Fruit fly (Drosophila melanogaster) whole organism, embryonic: ENCODE results near the gene Mdh2.

Experiments
- Adf1 ChIP-seq: fragments of 200-800 bp; sonication (Bioruptor generic); IDR thresholded peaks from 2 replicates; pipeline ENCODE4 v1.3.6; 2022; ENCODE audit warnings: missing biosample characterization, missing genetic modification characterization
- Aef1 ChIP-seq: fragments of 200-800 bp; sonication (Bioruptor generic); IDR thresholded peaks from 3 replicates; pipeline ENCODE4 v1.3.6; 2022; ENCODE audit warnings: missing biosample characterization, missing genetic modification characterization
- CG10654 ChIP-seq: fragments of 200-800 bp; sonication (Bioruptor generic); optimal IDR thresholded peaks from 2 replicates; lab custom pipeline; 2016; ENCODE audit warnings: missing biosample characterization, missing genetic modification characterization
- CG1233 ChIP-seq: fragments of 200-800 bp; sonication (Bioruptor generic); optimal IDR thresholded peaks from 4 replicates; lab custom pipeline; 2018; ENCODE audit warnings: missing biosample characterization, mild to moderate bottlenecking, missing genetic modification characterization
- CG13123 ChIP-seq: fragments of 200-800 bp; sonication (Bioruptor generic); optimal IDR thresholded peaks from 2 replicates; lab custom pipeline; 2016; ENCODE audit warnings: missing biosample characterization, missing genetic modification characterization
- CG13775 ChIP-seq: fragments of 200-800 bp; sonication (Bioruptor generic); optimal IDR thresholded peaks from 3 replicates; lab custom pipeline; 2017; ENCODE audit warnings: missing biosample characterization, mild to moderate bottlenecking, missing genetic modification characterization
- CG15073 ChIP-seq: fragments of 200-800 bp; sonication (Bioruptor generic); optimal IDR thresholded peaks from 2 replicates; lab custom pipeline; 2016; ENCODE audit warnings: missing biosample characterization, missing genetic modification characterization
- CG1647 ChIP-seq: fragments of 200-800 bp; sonication (Bioruptor generic); optimal IDR thresholded peaks from 3 replicates; lab custom pipeline; 2016; ENCODE audit warnings: missing biosample characterization, missing genetic modification characterization
- CG16813 ChIP-seq: fragments of 200-800 bp; sonication (Bioruptor generic); IDR thresholded peaks from 3 replicates; pipeline ENCODE4 v1.3.6; 2022; ENCODE audit warnings: missing biosample characterization, missing genetic modification characterization; ENCODE audit not compliant: partially characterized antibody
- CG18599 ChIP-seq: fragments of 200-800 bp; sonication (Bioruptor generic); optimal IDR thresholded peaks from 3 replicates; lab custom pipeline; 2017; ENCODE audit warnings: missing biosample characterization, missing genetic modification characterization, mild to moderate bottlenecking, moderate library complexity, missing genetic modification reagents
- CG3163 ChIP-seq: fragments of 200-800 bp; sonication (Bioruptor generic); optimal IDR thresholded peaks from 3 replicates; lab custom pipeline; 2016; ENCODE audit warnings: missing biosample characterization, missing genetic modification characterization
- CG33213 ChIP-seq: fragments of 200-800 bp; sonication (Bioruptor generic); optimal IDR thresholded peaks from 3 replicates; lab custom pipeline; 2016; ENCODE audit warnings: missing biosample characterization, missing genetic modification characterization
- CG4360 ChIP-seq: fragments of 200-800 bp; sonication (Bioruptor generic); IDR thresholded peaks from 2 replicates; pipeline ENCODE4 v1.3.6; 2022; ENCODE audit warnings: missing biosample characterization, missing genetic modification characterization
- CG6689 ChIP-seq: fragments of 200-800 bp; sonication (Bioruptor generic); IDR thresholded peaks from 2 replicates; pipeline ENCODE4 v1.3.6; 2022; ENCODE audit warnings: missing biosample characterization, missing genetic modification characterization
- CG8944 ChIP-seq: fragments of 200-800 bp; sonication (Bioruptor generic); optimal IDR thresholded peaks from 3 replicates; lab custom pipeline; 2016; ENCODE audit warnings: missing biosample characterization, missing genetic modification characterization
- Deaf1 ChIP-seq: fragments of 200-800 bp; optimal IDR thresholded peaks from 3 replicates; lab custom pipeline; 2019; ENCODE audit warnings: missing biosample characterization, mild to moderate bottlenecking, missing genetic modification characterization, moderate library complexity
- HLH4C ChIP-seq: fragments of 200-800 bp; sonication (Bioruptor generic); IDR thresholded peaks from 3 replicates; pipeline ENCODE4 v1.3.6; 2022; ENCODE audit warnings: missing biosample characterization, missing genetic modification characterization; ENCODE audit not compliant: partially characterized antibody
- HmgD ChIP-seq: fragments of 200-800 bp; sonication (Bioruptor generic); optimal IDR thresholded peaks from 3 replicates; lab custom pipeline; 2016; ENCODE audit warnings: missing biosample characterization, missing genetic modification characterization
- NK7.1 ChIP-seq: fragments of 200-800 bp; sonication (Bioruptor generic); optimal IDR thresholded peaks from 3 replicates; lab custom pipeline; 2016; ENCODE audit warnings: missing biosample characterization, missing genetic modification characterization
- Nf-YB ChIP-seq: fragments of 200-800 bp; sonication (Bioruptor generic); optimal IDR thresholded peaks from 3 replicates; lab custom pipeline; 2019; ENCODE audit warnings: missing biosample characterization, mild to moderate bottlenecking, missing genetic modification characterization, moderate library complexity
- Nf-YC ChIP-seq: fragments of 200-800 bp; optimal IDR thresholded peaks from 3 replicates; lab custom pipeline; 2019; ENCODE audit warnings: missing biosample characterization, mild to moderate bottlenecking, missing genetic modification characterization, moderate library complexity
- Trl ChIP-seq, 3 experiments: fragments of >200 bp in 2 of 3; fragments of 200-800 bp in 1 of 3; sonication (Bioruptor generic) in 1 of 3; optimal IDR thresholded peaks; 2 replicates in 1 of 3; 3 replicates in 2 of 3; lab custom pipeline; 2016 to 2017; ENCODE audit warnings: missing biosample characterization in 1 of 3, missing genetic modification characterization in 1 of 3
- Xrp1 ChIP-seq: fragments of 200-800 bp; sonication (Bioruptor generic); IDR thresholded peaks from 2 replicates; pipeline ENCODE4 v1.3.6; 2022; ENCODE audit warnings: missing biosample characterization, missing genetic modification characterization
- bigmax ChIP-seq: fragments of 200-800 bp; sonication (Bioruptor generic); optimal IDR thresholded peaks from 2 replicates; lab custom pipeline; 2018; ENCODE audit warnings: missing biosample characterization, mild to moderate bottlenecking, missing genetic modification characterization
- cg ChIP-seq: fragments of 200-800 bp; sonication (Bioruptor generic); optimal IDR thresholded peaks from 3 replicates; lab custom pipeline; 2019; ENCODE audit warnings: missing biosample characterization, mild to moderate bottlenecking, missing genetic modification characterization, moderate library complexity
- crol ChIP-seq: fragments of 200-800 bp; sonication (Bioruptor generic); IDR thresholded peaks from 2 replicates; pipeline ENCODE4 v1.3.6; 2022; ENCODE audit warnings: missing biosample characterization, missing genetic modification characterization
- dimm ChIP-seq: fragments of 200-800 bp; sonication (Bioruptor generic); IDR thresholded peaks from 2 replicates; pipeline ENCODE4 v1.3.6; 2022; ENCODE audit warnings: missing biosample characterization, missing genetic modification characterization
- ewg ChIP-seq: fragments of 200-800 bp; sonication (Bioruptor generic); optimal IDR thresholded peaks from 3 replicates; lab custom pipeline; 2017; ENCODE audit warnings: mild to moderate bottlenecking, missing biosample characterization, missing genetic modification reagents, missing genetic modification characterization
- gcm ChIP-seq: fragments of 200-800 bp; sonication (Bioruptor generic); optimal IDR thresholded peaks from 2 replicates; lab custom pipeline; 2019; ENCODE audit warnings: missing biosample characterization, mild to moderate bottlenecking, missing genetic modification characterization, moderate library complexity
- gem ChIP-seq: fragments of 200-800 bp; sonication (Bioruptor generic); optimal IDR thresholded peaks from 2 replicates; lab custom pipeline; 2019; ENCODE audit warnings: missing biosample characterization, mild to moderate bottlenecking, missing genetic modification characterization, moderate library complexity
- mld ChIP-seq: fragments of 200-800 bp; sonication (Bioruptor generic); IDR thresholded peaks from 3 replicates; pipeline ENCODE4 v1.3.6; 2022; ENCODE audit warnings: missing biosample characterization, missing genetic modification characterization; ENCODE audit not compliant: partially characterized antibody
- nerfin-1 ChIP-seq: fragments of 200-800 bp; sonication (Bioruptor generic); optimal IDR thresholded peaks from 3 replicates; lab custom pipeline; 2019; ENCODE audit warnings: missing biosample characterization, mild to moderate bottlenecking, missing genetic modification characterization, moderate library complexity
- pros ChIP-seq: fragments of 200-800 bp; sonication (Bioruptor generic); optimal IDR thresholded peaks from 3 replicates; lab custom pipeline; 2019; ENCODE audit warnings: missing biosample characterization, mild to moderate bottlenecking, missing genetic modification characterization, moderate library complexity
- seq ChIP-seq: fragments of 200-800 bp; sonication (Bioruptor generic); IDR thresholded peaks from 2 replicates; pipeline ENCODE4 v1.3.6; 2022; ENCODE audit warnings: missing biosample characterization, missing genetic modification characterization
- sob ChIP-seq: fragments of 200-800 bp; sonication (Bioruptor generic); IDR thresholded peaks from 2 replicates; pipeline ENCODE4 v1.3.6; 2022; ENCODE audit warnings: missing biosample characterization, missing genetic modification characterization
- zen2 ChIP-seq: fragments of 200-800 bp; sonication (Bioruptor generic); IDR thresholded peaks from 3 replicates; pipeline ENCODE4 v1.3.6; 2022; ENCODE audit warnings: missing biosample characterization, missing genetic modification characterization; ENCODE audit not compliant: partially characterized antibody
- zfh2 ChIP-seq: fragments of 200-800 bp; sonication (Bioruptor generic); optimal IDR thresholded peaks from 2 replicates; lab custom pipeline; 2016; ENCODE audit warnings: missing biosample characterization, missing genetic modification characterization

The Mdh2 gene

DNA sequence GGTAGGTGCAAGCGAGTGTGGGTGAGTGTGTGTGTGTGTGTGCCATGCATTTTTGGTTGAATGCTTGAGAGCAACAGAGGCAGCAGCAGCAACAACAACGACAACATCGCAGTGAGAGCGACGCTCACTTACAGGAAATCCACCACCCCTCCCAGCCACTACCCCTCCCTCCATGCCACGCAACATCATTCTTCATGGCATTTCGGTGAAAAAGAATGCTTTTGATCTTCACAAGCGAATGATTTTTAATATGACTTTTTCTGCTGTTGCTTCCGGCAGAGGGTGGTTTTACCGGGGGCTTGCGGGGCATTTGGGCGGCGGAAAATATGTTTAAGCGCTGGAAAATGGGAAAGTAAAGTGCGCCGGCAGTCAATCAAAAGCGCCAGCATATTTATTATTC is 35.4 kb downstream of the Mdh2 start:
- TF ChIP-seq nerfin-1 (tag; lab: Kevin White, UChicago): peak; percentile 18
- peak; percentile 53 for TF ChIP-seq pros
- peak; percentile 54 for TF ChIP-seq crol (GFP tag; lab: Robert Waterston, UW)
- TF ChIP-seq CG15073: no peak
- no peak for TF ChIP-seq HLH4C
- TF ChIP-seq Trl (optimal IDR thresholded peaks at IDR 0.05; lab: Kevin White, UChicago): peak in 1 of 2 experiments; percentile 3
- TF ChIP-seq Trl (GFP tag; optimal IDR thresholded peaks at IDR 0.05; lab: Kevin White, UChicago): no peak
- peak; percentile 21; the same call in 1 of the 2 replicates for TF ChIP-seq dimm (GFP tag; lab: Robert Waterston, UW)
- TF ChIP-seq sob (GFP tag; lab: Robert Waterston, UW): no peak
- no peak for TF ChIP-seq Deaf1 (tag; lab: Kevin White, UChicago)
- 0 out of 3 replicates have a peak, but pooled peaks have one; percentile 35 for TF ChIP-seq CG16813
- no peak for TF ChIP-seq CG13123 (GFP tag; lab: Kevin White, UChicago)
- TF ChIP-seq CG10654: no peak
- TF ChIP-seq CG8944 (GFP tag; lab: Kevin White, UChicago): no peak
- 0 out of 2 replicates have a peak, but pooled peaks have one; percentile 3 for TF ChIP-seq Xrp1
- TF ChIP-seq Aef1: no peak
- peak; percentile 51; the same call in 1 of the 2 replicates for TF ChIP-seq CG4360 (GFP tag; lab: Robert Waterston, UW)
- TF ChIP-seq CG6689: no peak

DNA sequence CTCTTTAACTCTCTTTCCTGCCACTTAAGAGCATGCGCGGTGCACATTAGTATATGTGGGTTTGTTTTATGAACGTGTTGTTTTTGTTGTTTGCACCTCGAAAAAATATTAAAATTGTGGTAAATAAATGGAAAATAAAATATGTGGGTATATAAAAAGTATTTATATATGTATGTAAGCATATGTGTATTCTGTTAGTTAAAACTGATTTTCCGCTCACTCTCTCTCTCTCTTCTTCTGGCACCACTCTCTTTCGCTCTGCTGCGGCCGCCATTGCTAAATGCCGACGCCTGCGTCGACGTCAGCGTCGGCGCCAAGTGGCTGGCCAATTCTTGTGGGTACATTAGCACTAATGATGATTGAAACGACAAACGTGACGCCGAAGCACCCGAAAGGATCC is 39.1 kb downstream of the Mdh2 start:
- no peak for TF ChIP-seq NK7.1 (GFP tag; lab: Kevin White, UChicago)
- peak; percentile 87 for TF ChIP-seq Adf1 (GFP tag; lab: Robert Waterston, UW)
- TF ChIP-seq CG33213 (GFP tag; lab: Kevin White, UChicago): no peak
- peak; percentile 42 for TF ChIP-seq CG3163 (GFP tag; lab: Kevin White, UChicago)
- TF ChIP-seq CG18599 (GFP tag; lab: Kevin White, UChicago): peak; percentile 6
- TF ChIP-seq CG6689: no peak
- TF ChIP-seq zfh2 (GFP tag; lab: Kevin White, UChicago): no peak
- TF ChIP-seq mld (GFP tag; lab: Robert Waterston, UW): no peak
- TF ChIP-seq gcm (GFP tag; lab: Kevin White, UChicago): no peak
- no peak for TF ChIP-seq bigmax
- TF ChIP-seq CG1647: no peak
- no peak for TF ChIP-seq CG13775 (GFP tag; lab: Kevin White, UChicago)
- TF ChIP-seq Trl (optimal IDR thresholded peaks at IDR 0.05; lab: Kevin White, UChicago): peak; percentile 62 to 77
- TF ChIP-seq Trl (GFP tag; optimal IDR thresholded peaks at IDR 0.05; lab: Kevin White, UChicago): no peak
- TF ChIP-seq Nf-YC (tag; lab: Kevin White, UChicago): peak; percentile 62
- peak; percentile 78 for TF ChIP-seq ewg (GFP tag; lab: Kevin White, UChicago)
- peak; percentile 11 for TF ChIP-seq cg (GFP tag; lab: Kevin White, UChicago)
- no peak for TF ChIP-seq gem (tag; lab: Kevin White, UChicago)
- TF ChIP-seq HmgD (GFP tag; lab: Kevin White, UChicago): no peak
- TF ChIP-seq zen2 (GFP tag; lab: Robert Waterston, UW): no peak
- peak; percentile 32 for TF ChIP-seq Nf-YB (GFP tag; lab: Kevin White, UChicago)

DNA sequence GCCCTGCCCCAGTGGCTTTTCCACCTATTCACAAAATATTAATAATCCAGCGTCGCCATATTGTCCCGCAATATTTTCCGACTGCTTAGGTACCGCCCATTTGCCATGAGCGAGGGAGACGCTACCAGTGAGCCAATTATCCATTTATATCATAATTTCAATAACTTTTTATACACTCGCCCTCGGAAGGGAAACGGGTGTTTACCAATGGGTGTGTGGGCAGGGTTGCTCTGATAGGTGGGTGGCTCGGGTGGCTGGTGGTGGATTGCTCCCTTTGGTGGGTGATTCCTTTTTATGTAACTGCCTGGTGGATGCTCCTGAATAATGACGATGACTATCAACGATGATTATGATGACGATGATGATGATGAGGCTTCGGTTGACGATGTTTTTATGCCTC is 40.5 kb downstream of the Mdh2 start:
- TF ChIP-seq CG1233 (GFP tag; lab: Kevin White, UChicago) (no peak), Nf-YC (tag; lab: Kevin White, UChicago) (peak; percentile 93), seq (GFP tag; lab: Robert Waterston, UW) (peak; percentile 51; the same call in 1 of the 2 replicates), Nf-YB (GFP tag; lab: Kevin White, UChicago) (peak; percentile 94)
